Worm (Caenorhabditis elegans): Measurements from ENCODE around the gene ZK180.5.

DNA sequence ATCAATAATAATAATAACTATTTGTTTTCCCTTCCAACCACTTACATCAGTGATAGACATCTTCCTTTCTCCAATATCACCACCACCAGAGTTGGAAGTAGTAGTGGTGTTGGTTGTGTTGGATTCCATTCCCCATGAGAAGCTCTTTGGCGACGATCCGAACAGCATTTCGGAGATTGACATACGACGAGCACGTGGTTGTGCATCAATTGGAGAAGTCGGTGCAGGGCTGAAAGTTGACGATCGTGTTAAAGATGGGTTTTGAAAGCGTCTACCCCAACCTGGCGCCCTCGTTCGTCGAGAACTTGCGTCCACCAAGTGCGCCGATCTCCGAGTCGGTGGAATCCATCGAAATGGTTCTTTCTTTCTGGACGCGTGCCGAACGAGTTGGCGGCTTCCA is 47.9 kb downstream of the ZK180.5 start:
- TF ChIP-seq unc-62 (GFP tag; optimal IDR thresholded peaks at IDR 0.05) (no peak), nhr-47 (tag; optimal IDR thresholded peaks at IDR 0.05) (no peak), mep-1 (tag; optimal IDR thresholded peaks at IDR 0.05) (no peak), C34B4.2 (tag; optimal IDR thresholded peaks at IDR 0.05) (no peak)

All from whole organism, L1 larva.